Fruit fly (Drosophila melanogaster) whole organism, pupa: ENCODE results near the gene Mst85C.

ENCODE experiments used
- CG10348 ChIP-seq: fragments of 200-800 bp; sonication (Bioruptor generic); IDR thresholded peaks from 2 replicates; pipeline ENCODE4 v1.3.6; 2022; ENCODE audit warnings: missing biosample characterization, missing genetic modification characterization
- CG12605 ChIP-seq: fragments of 200-800 bp; sonication (Bioruptor generic); IDR thresholded peaks from 2 replicates; pipeline ENCODE4 v1.3.6; 2022; ENCODE audit warnings: missing biosample characterization, missing genetic modification characterization
- CG13204 ChIP-seq: fragments of 200-800 bp; sonication (Bioruptor generic); optimal IDR thresholded peaks from 2 replicates; lab custom pipeline; 2018; ENCODE audit warnings: missing biosample characterization, mild to moderate bottlenecking, missing genetic modification characterization, moderate library complexity
- CG14655 ChIP-seq: fragments of 200-800 bp; sonication (Bioruptor generic); optimal IDR thresholded peaks from 3 replicates; lab custom pipeline; 2017; ENCODE audit warnings: mild to moderate bottlenecking, missing biosample characterization, missing genetic modification reagents, missing genetic modification characterization
- CG15710 ChIP-seq: fragments of 200-800 bp; sonication (Bioruptor generic); optimal IDR thresholded peaks from 2 replicates; lab custom pipeline; 2018; ENCODE audit warnings: missing biosample characterization, mild to moderate bottlenecking, missing genetic modification characterization, moderate library complexity
- CG17806 ChIP-seq: fragments of 200-800 bp; sonication (Bioruptor generic); optimal IDR thresholded peaks from 2 replicates; lab custom pipeline; 2018; ENCODE audit warnings: missing biosample characterization, mild to moderate bottlenecking, missing genetic modification characterization, moderate library complexity
- CG32121 ChIP-seq: fragments of 200-800 bp; sonication (Bioruptor generic); IDR thresholded peaks from 2 replicates; pipeline ENCODE4 v1.3.6; 2022; ENCODE audit warnings: missing biosample characterization, missing genetic modification characterization
- CG34367 ChIP-seq: fragments of 200-800 bp; sonication (Bioruptor generic); optimal IDR thresholded peaks from 2 replicates; lab custom pipeline; 2018; ENCODE audit warnings: missing biosample characterization, mild to moderate bottlenecking, missing genetic modification characterization
- CG4496 ChIP-seq: fragments of 200-800 bp; sonication (Bioruptor generic); IDR thresholded peaks from 3 replicates; pipeline ENCODE4 v1.3.6; 2022; ENCODE audit warnings: missing biosample characterization, missing genetic modification characterization
- CG8159 ChIP-seq: fragments of 200-800 bp; sonication (Bioruptor generic); optimal IDR thresholded peaks from 3 replicates; lab custom pipeline; 2018; ENCODE audit warnings: missing biosample characterization, mild to moderate bottlenecking, missing genetic modification characterization, moderate library complexity
- CG8301 ChIP-seq: fragments of 200-800 bp; sonication (Bioruptor generic); optimal IDR thresholded peaks from 2 replicates; lab custom pipeline; 2018; ENCODE audit warnings: missing biosample characterization, mild to moderate bottlenecking, missing genetic modification characterization
- CG9948 ChIP-seq: fragments of 200-800 bp; sonication (Bioruptor generic); optimal IDR thresholded peaks from 2 replicates; lab custom pipeline; 2018; ENCODE audit warnings: missing biosample characterization, mild to moderate bottlenecking, missing genetic modification characterization, moderate library complexity
- D1 ChIP-seq: fragments of 200-800 bp; sonication (Bioruptor generic); optimal IDR thresholded peaks from 2 replicates; lab custom pipeline; 2018; ENCODE audit warnings: missing biosample characterization, mild to moderate bottlenecking, missing genetic modification characterization, moderate library complexity
- EcR ChIP-seq: fragments of 200-800 bp; sonication (Bioruptor generic); optimal IDR thresholded peaks from 3 replicates; lab custom pipeline; 2019; ENCODE audit warnings: missing biosample characterization, missing genetic modification characterization, mild to moderate bottlenecking, moderate library complexity, missing genetic modification reagents
- Ets98B ChIP-seq: fragments of 200-800 bp; sonication (Bioruptor generic); IDR thresholded peaks from 2 replicates; pipeline ENCODE4 v1.3.6; 2022; ENCODE audit warnings: missing biosample characterization, missing genetic modification characterization
- Pif1B ChIP-seq: fragments of 200-800 bp; sonication (Bioruptor generic); optimal IDR thresholded peaks from 3 replicates; lab custom pipeline; 2016; ENCODE audit warnings: missing biosample characterization, missing genetic modification characterization
- Snoo ChIP-seq: fragments of 200-800 bp; sonication (Bioruptor generic); optimal IDR thresholded peaks from 3 replicates; lab custom pipeline; 2017; ENCODE audit warnings: missing biosample characterization, mild to moderate bottlenecking, missing genetic modification characterization, inconsistent platforms
- fd96Ca ChIP-seq: fragments of 200-800 bp; sonication (Bioruptor generic); IDR thresholded peaks from 3 replicates; pipeline ENCODE4 v1.3.6; 2022; ENCODE audit warnings: missing biosample characterization, missing genetic modification characterization
- gl ChIP-seq: fragments of 200-800 bp; sonication (Bioruptor generic); optimal IDR thresholded peaks from 2 replicates; lab custom pipeline; 2018; ENCODE audit warnings: missing biosample characterization, mild to moderate bottlenecking, missing genetic modification characterization
- rn ChIP-seq: fragments of 200-800 bp; sonication (Bioruptor generic); IDR thresholded peaks from 2 replicates; pipeline ENCODE4 v1.3.6; 2022; ENCODE audit warnings: missing biosample characterization, missing genetic modification characterization

Mst85C gene

dm6 chr3R:9016869-9017268 lies 31.6 kb upstream of the Mst85C start:
- TF ChIP-seq D1 (tag; lab: Kevin White, UChicago) (no peak), rn (GFP tag; lab: Robert Waterston, UW) (no peak), CG14655 (GFP tag; lab: Kevin White, UChicago) (no peak), CG9948 (tag; lab: Kevin White, UChicago) (no peak), CG12605 (GFP tag; lab: Robert Waterston, UW) (no peak), Snoo (tag; lab: Kevin White, UChicago) (no peak), CG10348 (no peak), Pif1B (no peak), CG4496 (GFP tag; lab: Robert Waterston, UW) (no peak), CG34367 (tag; lab: Kevin White, UChicago) (no peak), CG32121 (GFP tag; lab: Robert Waterston, UW) (no peak), CG17806 (no peak)

DNA sequence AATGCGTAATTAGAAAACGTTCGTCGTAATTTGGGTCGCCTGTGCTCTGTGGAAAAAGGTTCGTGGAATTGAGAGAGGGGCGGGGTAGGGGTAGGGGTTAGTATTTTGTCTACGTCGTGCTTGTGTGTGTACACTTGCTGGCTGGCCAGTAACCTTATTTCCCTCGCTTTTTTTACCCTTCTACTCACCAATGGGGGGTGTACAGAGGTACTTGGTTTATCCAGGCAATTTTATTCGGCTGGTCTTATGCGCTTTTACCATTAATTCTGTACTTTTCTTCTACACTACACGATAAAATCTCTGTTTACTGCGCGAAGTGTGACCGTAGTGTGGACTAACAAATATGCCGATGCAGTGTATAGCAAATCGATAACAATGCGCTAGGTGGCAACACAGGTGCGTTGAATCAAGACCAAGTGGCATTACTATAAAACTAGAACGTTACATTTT lies 28.7 kb upstream of the Mst85C start, which contains the start of gene tgo:
tgo (minus strand) TSS at position 334 of the 450 bp plus-strand sequence.
- TF ChIP-seq D1 (tag; lab: Kevin White, UChicago) = no peak
- no peak for TF ChIP-seq CG13204 (GFP tag; lab: Kevin White, UChicago)
- no peak for TF ChIP-seq Ets98B (GFP tag; lab: Robert Waterston, UW)
- TF ChIP-seq rn (GFP tag; lab: Robert Waterston, UW) = no peak
- no peak for TF ChIP-seq CG10348
- TF ChIP-seq CG32121 (GFP tag; lab: Robert Waterston, UW) = no peak
- peak; percentile 12 for TF ChIP-seq CG15710
- TF ChIP-seq gl (tag; lab: Kevin White, UChicago) = no peak
- TF ChIP-seq EcR = peak; percentile 28
- TF ChIP-seq CG8301 (tag; lab: Kevin White, UChicago) = no peak
- no peak for TF ChIP-seq CG8159 (tag; lab: Kevin White, UChicago)
- no peak for TF ChIP-seq CG9948 (tag; lab: Kevin White, UChicago)
- TF ChIP-seq Pif1B = no peak
- no peak for TF ChIP-seq Snoo (tag; lab: Kevin White, UChicago)
- no peak for TF ChIP-seq CG14655 (GFP tag; lab: Kevin White, UChicago)
- TF ChIP-seq CG4496 (GFP tag; lab: Robert Waterston, UW) = no peak
- 0 out of 3 replicates have a peak, but pooled peaks have one; percentile 12 for TF ChIP-seq fd96Ca (GFP tag; lab: Robert Waterston, UW)
- no peak for TF ChIP-seq CG12605 (GFP tag; lab: Robert Waterston, UW)
- no peak for TF ChIP-seq CG34367 (tag; lab: Kevin White, UChicago)

- no peak for TF ChIP-seq CG4496 (GFP tag; lab: Robert Waterston, UW)
- no peak for TF ChIP-seq CG17806
- TF ChIP-seq, all 21 proteins: peak for 0
Observed at dm6 chr3R:9023934-9024333, 24.5 kb upstream of the Mst85C start.

- TF ChIP-seq CG17806 = no peak
- no peak for TF ChIP-seq CG4496 (GFP tag; lab: Robert Waterston, UW)
- no peak for TF ChIP-seq CG12605 (GFP tag; lab: Robert Waterston, UW)
- no peak for TF ChIP-seq CG10348
- TF ChIP-seq CG32121 (GFP tag; lab: Robert Waterston, UW) = no peak
- TF ChIP-seq CG14655 (GFP tag; lab: Kevin White, UChicago) = no peak
- no peak for TF ChIP-seq EcR
- no peak for TF ChIP-seq gl (tag; lab: Kevin White, UChicago)
- no peak for TF ChIP-seq Ets98B (GFP tag; lab: Robert Waterston, UW)
- TF ChIP-seq CG15710 = no peak
- no peak for TF ChIP-seq Snoo (tag; lab: Kevin White, UChicago)
- no peak for TF ChIP-seq D1 (tag; lab: Kevin White, UChicago)
- TF ChIP-seq Pif1B = no peak
Observed at dm6 chr3R:9024835-9025510, 23.5 kb upstream of the Mst85C start.

- TF ChIP-seq gl (tag; lab: Kevin White, UChicago) (no peak), CG14655 (GFP tag; lab: Kevin White, UChicago) (no peak), Snoo (tag; lab: Kevin White, UChicago) (no peak), CG8159 (tag; lab: Kevin White, UChicago) (no peak), CG8301 (tag; lab: Kevin White, UChicago) (no peak), CG9948 (tag; lab: Kevin White, UChicago) (no peak), EcR (no peak), CG10348 (no peak), CG34367 (tag; lab: Kevin White, UChicago) (no peak)
Observed at dm6 chr3R:9027082-9027481, 21.4 kb upstream of the Mst85C start.

DNA sequence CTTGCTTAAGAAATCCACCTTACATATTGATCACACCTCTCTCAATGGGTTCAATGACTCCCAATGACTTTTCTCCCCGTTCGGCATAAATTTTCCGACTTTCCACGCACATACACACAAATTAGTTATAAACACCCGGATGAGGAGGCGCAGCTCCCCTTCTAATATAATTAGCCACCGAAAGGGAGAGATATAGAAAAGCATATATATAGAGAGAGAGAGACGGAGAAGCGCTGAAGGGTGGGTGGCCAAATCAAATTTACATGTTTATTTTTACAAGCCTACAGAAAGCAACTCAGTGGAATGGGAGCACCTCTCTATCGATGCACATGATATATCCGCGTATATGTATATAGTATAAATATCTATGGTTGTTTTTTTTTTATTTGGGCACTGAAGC lies 19.8 kb upstream of the Mst85C start:
- TF ChIP-seq gl (tag; lab: Kevin White, UChicago) (no peak), CG15710 (no peak)

DNA sequence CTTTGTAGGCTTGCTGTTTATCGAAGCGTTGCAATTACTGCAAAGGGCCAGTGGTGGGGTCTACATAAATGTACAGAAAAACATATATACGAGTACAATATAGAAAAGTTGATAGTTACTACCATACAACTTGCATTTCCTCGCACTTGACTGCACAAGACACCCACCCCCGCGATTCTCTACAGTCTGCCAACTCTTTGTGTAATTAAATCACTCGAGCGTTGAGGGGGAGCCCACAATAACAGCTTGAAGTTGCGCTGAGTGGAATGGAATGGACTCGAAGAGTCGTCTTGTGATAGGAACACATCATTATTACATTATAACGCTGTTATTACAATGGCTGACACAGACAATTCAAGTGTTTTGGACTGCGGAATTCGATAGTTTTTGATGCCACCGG lies 19.0 kb upstream of the Mst85C start:
- TF ChIP-seq D1 (tag; lab: Kevin White, UChicago) (no peak), CG8159 (tag; lab: Kevin White, UChicago) (no peak), EcR (peak; percentile 29), CG15710 (no peak), rn (GFP tag; lab: Robert Waterston, UW) (no peak), fd96Ca (GFP tag; lab: Robert Waterston, UW) (no peak), CG12605 (GFP tag; lab: Robert Waterston, UW) (no peak), CG14655 (GFP tag; lab: Kevin White, UChicago) (no peak)
